Worm (Caenorhabditis elegans): ENCODE data around the gene srh-68.

- TF ChIP-seq him-1 (tag; optimal IDR thresholded peaks at IDR 0.05) (no peak), dao-5 (tag; optimal IDR thresholded peaks at IDR 0.05) (no peak)
These were observed 25.5 kb upstream of the srh-68 start for ce11 chrII:12481645-12482044.
